Fruit fly (Drosophila melanogaster): ENCODE data around the gene hkb.

dm6 chr3R:4350199-4350598 lies 3.8 kb upstream of the hkb start:
- no peak for TF ChIP-seq CG8478 (optimal IDR thresholded peaks at IDR 0.05)
- TF ChIP-seq CTCF (optimal IDR thresholded peaks at IDR 0.05): no peak

Data from S2 (cell line).